Fruit fly (Drosophila melanogaster) whole organism, larva: ENCODE measurements around the gene Agpat3.

Source experiments
- noc ChIP-seq: fragments of 200-800 bp; sonication (Bioruptor generic); optimal IDR thresholded peaks from 3 replicates; lab custom pipeline; 2019; ENCODE audit warnings: missing biosample characterization, mild to moderate bottlenecking, missing genetic modification characterization, moderate library complexity

Agpat3 gene

dm6 chr3L:16394506-16394905 is 8.7 kb upstream of the Agpat3 start, which contains the start of gene Gagr:
Gagr (plus strand) TSS chr3L:16394586.
- no peak for TF ChIP-seq noc (tag; lab: Kevin White, UChicago)

DNA sequence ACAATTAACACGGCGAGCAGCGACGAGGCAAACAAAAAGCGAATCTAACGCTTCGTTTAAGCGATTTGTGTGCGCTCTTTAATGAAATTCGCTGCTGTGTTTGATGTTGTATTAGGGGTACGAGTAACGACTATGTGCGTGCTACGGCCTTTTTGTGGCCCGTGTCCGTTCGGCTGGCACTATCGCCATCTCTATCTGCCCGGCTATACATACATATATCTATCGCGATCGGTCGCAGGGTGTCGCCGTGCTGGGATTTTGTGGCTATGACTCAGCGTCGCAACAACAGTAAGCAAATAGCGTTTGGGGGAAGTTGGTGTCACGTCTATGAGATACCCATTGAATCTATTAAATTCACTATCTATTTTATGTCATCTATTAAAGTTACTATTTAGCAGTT is 7.9 kb upstream of the Agpat3 start:
- no peak for TF ChIP-seq noc (tag; lab: Kevin White, UChicago)

DNA sequence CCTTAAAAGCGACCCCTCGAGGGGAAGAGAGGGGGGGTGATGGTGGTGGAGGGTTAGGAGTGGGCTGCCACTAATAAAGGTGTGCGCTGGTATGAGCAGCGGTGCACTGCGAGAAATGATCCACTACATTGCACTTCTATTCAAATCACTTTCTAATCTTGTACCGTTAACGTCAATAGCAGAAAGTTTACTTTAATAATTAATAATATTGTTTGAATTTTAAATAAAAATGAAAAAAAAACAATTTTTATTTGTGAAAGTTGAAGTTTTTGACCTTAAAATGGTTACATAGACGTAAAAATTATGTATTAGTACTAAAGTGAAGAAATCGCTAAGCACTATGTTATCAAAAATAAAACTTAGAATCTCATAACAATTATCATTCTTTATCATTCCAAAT is 7.1 kb upstream of the Agpat3 start:
- no peak for TF ChIP-seq noc (tag; lab: Kevin White, UChicago)

DNA sequence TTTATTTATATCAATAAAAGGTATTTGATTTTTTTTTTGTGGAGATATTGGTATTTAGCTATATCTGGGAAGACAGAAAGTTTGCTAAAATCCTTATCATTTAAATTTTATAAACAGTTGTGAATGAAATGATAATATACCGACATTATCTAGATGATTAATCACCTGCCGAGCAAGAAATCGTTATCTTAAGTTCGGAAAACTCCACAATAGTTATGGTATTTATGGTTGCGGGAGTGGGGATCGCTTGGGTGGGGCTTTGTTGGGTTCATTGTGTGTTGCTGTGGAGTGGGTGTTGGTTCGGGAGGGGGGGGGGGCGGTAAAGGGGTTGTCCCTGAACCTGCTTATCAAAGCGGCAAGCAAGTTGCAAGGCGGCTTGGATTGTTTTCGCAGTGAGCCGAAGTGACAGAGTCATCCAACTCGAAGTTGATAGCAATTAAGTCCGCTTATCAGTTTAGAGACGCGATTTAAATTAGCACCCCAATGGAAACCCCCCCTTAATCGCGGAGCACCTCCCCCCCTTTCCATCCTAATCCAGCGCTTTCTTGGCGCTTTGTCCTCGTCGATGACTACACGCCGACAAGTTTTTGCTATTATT is 6.5 kb upstream of the Agpat3 start:
- TF ChIP-seq noc (tag; lab: Kevin White, UChicago), result peak; percentile 8

DNA sequence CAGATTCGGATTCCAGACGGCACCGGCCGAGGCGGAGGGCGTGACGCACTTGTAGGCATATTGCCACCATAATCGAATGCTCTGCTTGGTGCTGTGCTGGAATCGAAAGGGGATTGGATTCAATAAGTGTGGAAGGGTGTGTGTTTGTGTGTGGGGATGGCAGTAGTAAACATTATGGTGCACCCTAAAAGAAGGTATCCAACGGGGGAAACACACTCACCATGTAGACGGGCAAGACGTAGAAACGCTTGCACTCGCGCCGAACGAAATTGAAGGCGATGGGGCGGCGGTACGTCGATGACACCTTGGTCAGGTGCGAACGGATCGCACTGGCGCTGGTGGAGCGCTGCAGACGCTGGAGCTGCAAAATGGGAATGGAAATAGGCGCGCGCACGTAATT is 5.5 kb upstream of the Agpat3 start:
- no peak for TF ChIP-seq noc (tag; lab: Kevin White, UChicago)

- TF ChIP-seq noc (tag; lab: Kevin White, UChicago), result no peak
These were observed 5.0 kb upstream of the Agpat3 start for dm6 chr3L:16390793-16391192.

DNA sequence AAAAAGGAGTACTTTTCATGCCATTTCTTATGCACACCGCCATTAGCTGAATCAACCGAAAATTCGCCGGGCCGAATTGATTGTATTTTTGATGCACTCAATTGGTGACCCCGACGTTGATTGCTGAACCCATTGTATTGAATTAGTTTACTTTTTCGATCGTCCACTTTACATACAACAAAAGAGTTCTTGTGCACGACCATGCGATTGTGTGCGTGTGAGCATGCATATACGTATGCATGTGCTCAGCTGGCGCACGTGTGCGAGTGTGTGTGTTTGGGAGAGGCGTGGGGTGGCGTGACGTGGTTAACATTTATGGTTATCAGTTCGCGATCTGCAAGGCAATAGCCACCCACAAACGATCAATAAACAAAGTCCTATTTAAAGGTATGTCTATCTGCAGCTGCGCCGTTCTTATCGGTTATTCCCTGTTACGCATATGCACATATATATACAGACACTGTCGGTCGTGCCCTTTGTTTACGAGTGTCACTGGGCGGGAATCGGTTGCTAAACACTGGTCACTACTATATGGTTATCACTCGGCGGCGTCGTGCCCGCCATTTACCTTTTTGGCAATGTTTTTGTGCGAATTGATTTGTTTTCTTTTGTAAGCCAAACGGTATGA is 391 bp downstream of the Agpat3 start:
- peak; percentile 56 for TF ChIP-seq noc (tag; lab: Kevin White, UChicago)

DNA sequence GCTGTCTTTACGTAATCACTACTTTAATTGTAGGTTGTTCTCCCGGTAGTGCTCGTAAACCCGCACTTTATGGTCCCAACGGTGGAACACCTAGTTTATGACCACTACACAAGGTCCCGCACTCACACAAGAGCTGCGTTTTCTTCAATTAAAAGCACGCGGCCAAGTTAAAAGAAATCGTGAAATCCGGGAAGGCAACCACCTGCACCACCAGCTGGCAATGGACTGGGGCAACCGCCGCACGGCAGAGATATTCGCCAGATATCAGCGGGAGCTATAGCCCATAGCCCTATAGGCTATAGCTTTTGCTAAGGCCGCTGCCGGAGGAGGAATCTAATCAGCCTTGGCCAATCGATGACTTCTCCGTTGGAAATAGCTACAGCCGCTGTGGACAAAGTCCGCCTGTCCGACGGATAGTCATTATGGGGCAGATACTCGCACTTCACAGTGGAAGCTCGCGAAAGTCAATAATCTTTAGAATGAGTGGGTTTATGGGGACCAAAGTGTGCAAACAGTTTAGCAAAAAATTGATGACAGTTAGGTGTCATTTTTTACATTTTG is 1.5 kb downstream of the Agpat3 start:
- TF ChIP-seq noc (tag; lab: Kevin White, UChicago), result no peak

- TF ChIP-seq noc (tag; lab: Kevin White, UChicago), result no peak
These were observed 2.7 kb downstream of the Agpat3 start for dm6 chr3L:16383056-16383455.

DNA sequence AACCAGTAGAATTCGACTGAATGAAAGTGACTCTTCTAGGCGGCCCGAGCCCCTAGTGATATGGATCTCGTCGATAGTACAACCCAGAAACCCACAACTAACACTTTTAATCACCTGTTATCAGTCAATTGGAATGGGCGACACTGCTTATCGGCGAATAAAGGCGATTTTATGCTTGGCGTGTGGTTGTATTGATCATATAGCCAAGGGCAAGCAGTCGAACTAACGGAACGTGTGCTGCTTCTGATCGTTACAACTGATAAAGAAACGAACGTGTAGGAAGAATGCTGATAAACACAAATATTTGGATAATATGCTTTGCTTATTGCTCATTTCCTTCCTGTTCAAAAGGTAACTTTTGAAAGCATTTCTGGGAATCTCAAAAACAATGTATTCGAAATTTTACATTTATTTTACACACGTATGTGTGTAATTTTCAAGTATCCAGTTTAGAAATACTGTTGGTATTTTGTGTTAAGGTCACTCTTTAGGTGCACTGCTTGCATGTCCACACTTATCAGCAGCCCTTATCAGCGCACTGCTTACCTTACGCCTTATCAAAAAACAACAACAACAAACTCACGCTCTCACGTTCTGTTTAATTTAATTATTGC is 4.5 kb downstream of the Agpat3 start, which contains the start of gene Agpat4:
Agpat4 (minus strand) TSS at position 387 of the 614 bp plus-strand sequence.
- TF ChIP-seq noc (tag; lab: Kevin White, UChicago), result no peak

DNA sequence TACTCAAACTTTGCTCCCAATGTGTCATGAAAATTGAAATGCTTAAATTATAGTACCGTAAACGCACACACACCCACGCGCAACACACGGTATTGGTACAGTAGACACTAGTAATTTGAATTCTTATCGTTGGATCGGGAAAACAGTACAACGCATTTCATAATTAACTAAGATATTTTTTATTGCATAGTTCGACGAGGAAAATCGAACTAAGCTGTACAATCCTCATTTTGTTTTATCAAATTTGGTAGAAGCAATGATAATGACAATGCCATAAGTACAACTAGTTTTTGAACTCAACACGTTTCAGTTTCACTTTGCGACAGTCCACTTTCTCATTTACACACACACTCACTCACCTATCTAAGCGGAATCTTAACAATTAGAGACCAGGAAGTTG is 5.0 kb downstream of the Agpat3 start:
- peak; percentile 97 for TF ChIP-seq noc (tag; lab: Kevin White, UChicago)

- TF ChIP-seq noc (tag; lab: Kevin White, UChicago), result no peak
These were observed 7.7 kb downstream of the Agpat3 start, which contains the start of gene roq for dm6 chr3L:16377768-16378764. roq (minus strand) TSS chr3L:16378566.

DNA sequence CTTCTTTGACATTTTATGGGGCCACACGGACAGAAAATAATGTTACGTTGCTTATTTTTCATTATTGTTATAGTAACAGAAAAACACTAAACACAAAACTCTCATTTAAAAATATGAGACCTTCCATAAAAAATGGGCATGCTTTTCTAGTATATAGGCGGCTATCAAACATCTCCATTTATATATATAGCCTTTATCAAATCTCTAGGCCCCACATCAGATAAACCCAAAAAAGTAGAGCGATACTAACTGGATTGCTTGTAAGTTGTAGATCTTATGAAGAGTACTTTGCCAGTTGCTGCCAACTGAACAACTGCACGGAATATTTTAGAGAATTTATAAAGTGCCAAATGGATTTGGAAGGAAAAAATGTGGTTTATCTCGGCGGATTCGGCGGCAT is 16.2 kb downstream of the Agpat3 start, which contains the start of gene CG18814:
CG18814 (plus strand) TSS at position 301 of the 400 bp plus-strand sequence.
- no peak for TF ChIP-seq noc (tag; lab: Kevin White, UChicago)

dm6 chr3L:16368199-16368598 is 17.6 kb downstream of the Agpat3 start, which contains the start of gene CG4842:
CG4842 (plus strand) TSS chr3L:16368389.
- TF ChIP-seq noc (tag; lab: Kevin White, UChicago), result no peak

DNA sequence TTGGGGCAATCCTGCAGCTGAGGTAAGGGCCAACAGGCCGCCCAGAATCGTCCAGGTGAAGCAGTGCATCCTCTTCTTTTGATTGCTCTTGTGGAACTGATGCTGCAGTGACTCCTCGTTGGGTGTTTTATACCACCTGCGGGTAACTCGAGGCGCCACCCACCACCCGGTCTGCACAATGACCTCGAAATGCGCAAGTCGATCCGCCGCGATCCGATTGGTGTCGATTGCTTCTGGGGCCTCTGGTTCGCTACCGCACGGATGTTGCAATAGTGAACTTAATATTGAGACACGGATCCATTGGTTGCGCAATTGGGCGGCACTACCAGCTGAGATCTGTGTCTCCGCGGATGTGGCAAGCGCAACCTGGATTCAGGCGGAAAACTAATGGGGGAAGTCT is 18.5 kb downstream of the Agpat3 start, which contains the start of gene Cpr72Ec:
Cpr72Ec (minus strand) TSS at position 101 of the 400 bp plus-strand sequence.
- no peak for TF ChIP-seq noc (tag; lab: Kevin White, UChicago)
